Fruit fly (Drosophila melanogaster) whole organism, prepupa: ENCODE results near the gene CG15414.

ENCODE experiments used
- CG34406 ChIP-seq: fragments of 200-800 bp; sonication (Bioruptor generic); optimal IDR thresholded peaks from 3 replicates; lab custom pipeline; 2016; ENCODE audit warnings: missing biosample characterization, missing genetic modification characterization
- CG3919 ChIP-seq: fragments of 200-800 bp; sonication (Bioruptor generic); optimal IDR thresholded peaks from 3 replicates; lab custom pipeline; 2016; ENCODE audit warnings: missing biosample characterization, missing genetic modification characterization
- Sox102F ChIP-seq: fragments of 200-800 bp; sonication (Bioruptor generic); optimal IDR thresholded peaks from 2 replicates; lab custom pipeline; 2016; ENCODE audit warnings: missing biosample characterization, mild to moderate bottlenecking, missing genetic modification characterization
- fd59A ChIP-seq: fragments of 200-800 bp; sonication (Bioruptor generic); optimal IDR thresholded peaks from 2 replicates; lab custom pipeline; 2017; ENCODE audit warnings: missing biosample characterization, mild to moderate bottlenecking, missing genetic modification characterization, missing genetic modification reagents
- pdm3 ChIP-seq: fragments of 200-800 bp; sonication (Bioruptor generic); optimal IDR thresholded peaks from 3 replicates; lab custom pipeline; 2016; ENCODE audit warnings: missing biosample characterization, missing genetic modification characterization
- topi ChIP-seq: fragments of 200-800 bp; sonication (Bioruptor generic); optimal IDR thresholded peaks from 3 replicates; lab custom pipeline; 2016; ENCODE audit warnings: missing biosample characterization, missing genetic modification characterization

DNA sequence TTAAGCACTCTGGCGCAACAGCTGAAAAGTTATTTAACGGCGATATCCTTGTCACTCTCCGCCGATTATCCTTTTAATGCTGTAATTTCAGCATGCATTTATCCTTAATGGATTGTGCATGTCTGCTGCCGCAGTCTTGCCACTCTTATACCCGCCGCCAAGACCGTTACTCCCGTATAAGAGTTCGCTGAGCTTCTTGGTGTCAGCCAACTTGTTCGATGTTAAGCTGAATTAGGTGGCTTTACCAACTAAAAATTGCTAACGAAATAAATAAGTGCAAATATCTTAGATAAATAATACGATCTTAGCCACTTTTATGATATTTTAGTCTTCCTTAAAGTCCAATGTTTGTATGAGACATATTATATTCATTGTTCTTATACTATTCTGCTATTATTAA is 49.7 kb downstream of the CG15414 start:
- TF ChIP-seq CG3919 (GFP tag; lab: Kevin White, UChicago) (no peak), topi (GFP tag; lab: Kevin White, UChicago) (no peak), fd59A (GFP tag; lab: Kevin White, UChicago) (no peak), pdm3 (GFP tag; lab: Kevin White, UChicago) (no peak), Sox102F (no peak), CG34406 (no peak)
